Worm (Caenorhabditis elegans): Measurements from ENCODE around the gene K06A9.3.
A peak's percentile ranks its signal among the peaks of the same experiment; 100 is the strongest.

The K06A9.3 gene

ce11 chrX:1486135-1486648 lies 49.0 kb downstream of the K06A9.3 start, which contains the start of the genes D1005.10 and dhs-25:
Gene D1005.10, minus strand, starts transcription at chrX:1486185.
Gene dhs-25, plus strand, starts transcription at chrX:1486532.
- no peak for TF ChIP-seq ztf-11 (tag; optimal IDR thresholded peaks at IDR 0.05)
- TF ChIP-seq nhr-11 (tag; optimal IDR thresholded peaks at IDR 0.05): no peak
- no peak for TF ChIP-seq dmd-4 (tag; optimal IDR thresholded peaks at IDR 0.05)
- TF ChIP-seq lsy-2 (tag; optimal IDR thresholded peaks at IDR 0.05): peak; percentile 20 to 79
- TF ChIP-seq nhr-237 (tag; optimal IDR thresholded peaks at IDR 0.05): no peak
- no peak for TF ChIP-seq elt-1 (tag; optimal IDR thresholded peaks at IDR 0.05)
- no peak for TF ChIP-seq nhr-12 (tag; optimal IDR thresholded peaks at IDR 0.05)
- TF ChIP-seq R02D3.7 (tag; optimal IDR thresholded peaks at IDR 0.05): no peak
- TF ChIP-seq lin-13 (GFP tag; optimal IDR thresholded peaks at IDR 0.05): peak; percentile 54
- peak; percentile 80 for TF ChIP-seq nhr-6 (tag; optimal IDR thresholded peaks at IDR 0.05)
- TF ChIP-seq mdl-1 (tag; optimal IDR thresholded peaks at IDR 0.05): peak in 1 of 2 experiments; percentile 24
- no peak for TF ChIP-seq zag-1 (tag; optimal IDR thresholded peaks at IDR 0.05)
- no peak for TF ChIP-seq lin-11 (tag; optimal IDR thresholded peaks at IDR 0.05)
- no peak for TF ChIP-seq snpc-4 (tag; optimal IDR thresholded peaks at IDR 0.05)
- peak; percentile 76 for TF ChIP-seq ztf-4 (tag; optimal IDR thresholded peaks at IDR 0.05)
- TF ChIP-seq F13H6.1 (tag; optimal IDR thresholded peaks at IDR 0.05): peak; percentile 94
- TF ChIP-seq nhr-10 (tag; optimal IDR thresholded peaks at IDR 0.05): peak; percentile 84
- TF ChIP-seq blmp-1 (tag; optimal IDR thresholded peaks at IDR 0.05; ENCODE audit: insufficient read depth): peak; percentile 62
- no peak for TF ChIP-seq aly-2 (tag; optimal IDR thresholded peaks at IDR 0.05)
- no peak for TF ChIP-seq unc-62 (GFP tag; optimal IDR thresholded peaks at IDR 0.05)
- TF ChIP-seq sma-9 (GFP tag; optimal IDR thresholded peaks at IDR 0.05): peak; percentile 98
- TF ChIP-seq sma-9 (tag; optimal IDR thresholded peaks at IDR 0.05): no peak
- TF ChIP-seq C34F6.9 (tag; optimal IDR thresholded peaks at IDR 0.05): peak; percentile 72
- no peak for TF ChIP-seq ztf-1 (GFP tag; conservative IDR thresholded peaks at IDR 0.05)
- peak; percentile 87 for TF ChIP-seq sma-3 (GFP tag; optimal IDR thresholded peaks at IDR 0.05)
- TF ChIP-seq egl-27 (tag; optimal IDR thresholded peaks at IDR 0.05): peak; percentile 80
- peak; percentile 77 for TF ChIP-seq nhr-21 (tag; optimal IDR thresholded peaks at IDR 0.05)
- no peak for TF ChIP-seq nhr-23 (tag; optimal IDR thresholded peaks at IDR 0.05)
- no peak for TF ChIP-seq mbf-1 (tag; optimal IDR thresholded peaks at IDR 0.05)
- TF ChIP-seq nhr-77 (tag; optimal IDR thresholded peaks at IDR 0.05): no peak
- peak; percentile 86 for TF ChIP-seq crh-2 (tag; optimal IDR thresholded peaks at IDR 0.05)
- TF ChIP-seq lin-39 (tag; optimal IDR thresholded peaks at IDR 0.05): no peak
- TF ChIP-seq ceh-16 (tag; optimal IDR thresholded peaks at IDR 0.05): no peak
- no peak for TF ChIP-seq mab-5 (tag; optimal IDR thresholded peaks at IDR 0.05)
- TF ChIP-seq nhr-129 (tag; optimal IDR thresholded peaks at IDR 0.05): peak; percentile 94
- TF ChIP-seq unc-55 (GFP tag; optimal IDR thresholded peaks at IDR 0.05): no peak
- TF ChIP-seq nhr-25 (tag; optimal IDR thresholded peaks at IDR 0.05): peak; percentile 81
- no peak for TF ChIP-seq unc-39 (tag; optimal IDR thresholded peaks at IDR 0.05)
- no peak for TF ChIP-seq ZK546.5 (tag; optimal IDR thresholded peaks at IDR 0.05)
- no peak for TF ChIP-seq skn-1 (tag; optimal IDR thresholded peaks at IDR 0.05)
- TF ChIP-seq Y55F3AM.14 (GFP tag; optimal IDR thresholded peaks at IDR 0.05): no peak
- peak; percentile 75 for TF ChIP-seq gmeb-1 (tag; optimal IDR thresholded peaks at IDR 0.05)
- TF ChIP-seq sem-4 (tag; optimal IDR thresholded peaks at IDR 0.05): peak; percentile 73
- peak; percentile 71 for TF ChIP-seq ama-1 (optimal IDR thresholded peaks at IDR 0.05)
- peak; percentile 67 for TF ChIP-seq fos-1 (tag; optimal IDR thresholded peaks at IDR 0.05)

- TF ChIP-seq egl-27 (tag; optimal IDR thresholded peaks at IDR 0.05) (no peak), ZK546.5 (tag; optimal IDR thresholded peaks at IDR 0.05) (no peak), mab-5 (tag; optimal IDR thresholded peaks at IDR 0.05) (no peak), dmd-4 (tag; optimal IDR thresholded peaks at IDR 0.05) (no peak), unc-55 (GFP tag; optimal IDR thresholded peaks at IDR 0.05) (no peak), peb-1 (tag; optimal IDR thresholded peaks at IDR 0.05) (no peak), mbf-1 (tag; optimal IDR thresholded peaks at IDR 0.05) (no peak), gmeb-1 (tag; optimal IDR thresholded peaks at IDR 0.05) (no peak), crh-2 (tag; optimal IDR thresholded peaks at IDR 0.05) (no peak), mdl-1 (tag; optimal IDR thresholded peaks at IDR 0.05) (no peak), sma-9 (GFP tag; optimal IDR thresholded peaks at IDR 0.05) (no peak), sma-9 (tag; optimal IDR thresholded peaks at IDR 0.05) (no peak), nhr-11 (tag; optimal IDR thresholded peaks at IDR 0.05) (no peak), lin-11 (tag; optimal IDR thresholded peaks at IDR 0.05) (no peak), nhr-237 (tag; optimal IDR thresholded peaks at IDR 0.05) (no peak), nhr-21 (tag; optimal IDR thresholded peaks at IDR 0.05) (no peak), sma-3 (GFP tag; optimal IDR thresholded peaks at IDR 0.05) (no peak), fos-1 (tag; optimal IDR thresholded peaks at IDR 0.05) (no peak)
Observed at ce11 chrX:1485718-1486117, 49.4 kb downstream of the K06A9.3 start, which contains the start of gene D1005.4. Gene D1005.4, minus strand, starts transcription at chrX:1485818.
